Fruit fly (Drosophila melanogaster) whole organism, embryonic: ENCODE results near the gene Atx2.

Experiments used
- Antp ChIP-seq: fragments of 200-800 bp; sonication (Bioruptor generic); optimal IDR thresholded peaks from 3 replicates; lab custom pipeline; 2016; ENCODE audit warnings: missing biosample characterization, missing genetic modification characterization
- CG12071 ChIP-seq: fragments of 200-800 bp; sonication (Bioruptor generic); optimal IDR thresholded peaks from 3 replicates; lab custom pipeline; 2018; ENCODE audit warnings: missing biosample characterization, mild to moderate bottlenecking, missing genetic modification characterization
- CG13624 ChIP-seq: fragments of 200-800 bp; sonication (Bioruptor generic); optimal IDR thresholded peaks from 2 replicates; lab custom pipeline; 2016; ENCODE audit warnings: missing biosample characterization, missing genetic modification characterization
- CG14014 ChIP-seq: fragments of 200-800 bp; sonication (Bioruptor generic); IDR thresholded peaks from 2 replicates; pipeline ENCODE4 v1.3.6; 2022; ENCODE audit warnings: missing biosample characterization, missing genetic modification characterization
- CG14667 ChIP-seq: fragments of 200-800 bp; sonication (Bioruptor generic); IDR thresholded peaks from 2 replicates; pipeline ENCODE4 v1.3.6; 2022; ENCODE audit warnings: missing biosample characterization, missing genetic modification characterization
- CG15073 ChIP-seq: fragments of 200-800 bp; sonication (Bioruptor generic); optimal IDR thresholded peaks from 2 replicates; lab custom pipeline; 2016; ENCODE audit warnings: missing biosample characterization, missing genetic modification characterization
- CG16863 ChIP-seq: fragments of 200-800 bp; sonication (Bioruptor generic); optimal IDR thresholded peaks from 3 replicates; lab custom pipeline; 2016; ENCODE audit warnings: missing biosample characterization, missing genetic modification characterization
- CG18476 ChIP-seq: fragments of 200-800 bp; sonication (Bioruptor generic); optimal IDR thresholded peaks from 2 replicates; lab custom pipeline; 2016; ENCODE audit warnings: missing biosample characterization, mild to moderate bottlenecking, missing genetic modification characterization
- CG18764 ChIP-seq: fragments of 200-800 bp; sonication (Bioruptor generic); optimal IDR thresholded peaks from 3 replicates; lab custom pipeline; 2016; ENCODE audit warnings: missing biosample characterization, missing genetic modification characterization
- CG2875 ChIP-seq: fragments of 200-800 bp; sonication (Bioruptor generic); optimal IDR thresholded peaks from 2 replicates; lab custom pipeline; 2017; ENCODE audit warnings: missing biosample characterization, mild to moderate bottlenecking, missing genetic modification characterization, missing genetic modification reagents
- CG30431 ChIP-seq: fragments of 200-800 bp; sonication (Bioruptor generic); optimal IDR thresholded peaks from 2 replicates; lab custom pipeline; 2017; ENCODE audit warnings: missing biosample characterization, missing genetic modification characterization
- CG43689 ChIP-seq: fragments of 200-800 bp; sonication (Bioruptor generic); IDR thresholded peaks from 2 replicates; pipeline ENCODE4 v1.3.6; 2022; ENCODE audit warnings: missing biosample characterization, missing genetic modification characterization
- CG5245 ChIP-seq: fragments of 200-800 bp; sonication (Bioruptor generic); optimal IDR thresholded peaks from 3 replicates; lab custom pipeline; 2016; ENCODE audit warnings: missing biosample characterization, missing genetic modification characterization
- CG9876 ChIP-seq: fragments of 200-800 bp; sonication (Bioruptor generic); optimal IDR thresholded peaks from 2 replicates; lab custom pipeline; 2016; ENCODE audit warnings: missing biosample characterization, missing genetic modification characterization
- CHES-1-like ChIP-seq: fragments of 200-800 bp; sonication (Bioruptor generic); optimal IDR thresholded peaks from 2 replicates; lab custom pipeline; 2016; ENCODE audit warnings: missing biosample characterization, missing genetic modification characterization
- Dek ChIP-seq: fragments of 200-800 bp; sonication (Bioruptor generic); optimal IDR thresholded peaks from 3 replicates; lab custom pipeline; 2019; ENCODE audit warnings: missing biosample characterization, mild to moderate bottlenecking, missing genetic modification characterization, moderate library complexity
- Dip3 ChIP-seq: fragments of 200-800 bp; sonication (Bioruptor generic); optimal IDR thresholded peaks from 3 replicates; lab custom pipeline; 2016; ENCODE audit warnings: missing biosample characterization, missing genetic modification characterization
- Doc2 ChIP-seq: fragments of 200-800 bp; sonication (Bioruptor generic); IDR thresholded peaks from 2 replicates; pipeline ENCODE4 v1.3.6; 2022; ENCODE audit warnings: missing biosample characterization, missing genetic modification characterization
- HLHmδ ChIP-seq: fragments of 200-800 bp; sonication (Bioruptor generic); optimal IDR thresholded peaks from 2 replicates; lab custom pipeline; 2018; ENCODE audit warnings: missing biosample characterization, mild to moderate bottlenecking, missing genetic modification characterization, moderate library complexity
- Hand ChIP-seq: fragments of 200-800 bp; sonication (Bioruptor generic); optimal IDR thresholded peaks from 2 replicates; lab custom pipeline; 2017; ENCODE audit warnings: mild to moderate bottlenecking, missing biosample characterization, missing genetic modification reagents, missing genetic modification characterization
- HmgZ ChIP-seq: fragments of 200-800 bp; sonication (Bioruptor generic); optimal IDR thresholded peaks from 2 replicates; lab custom pipeline; 2018; ENCODE audit warnings: missing biosample characterization, mild to moderate bottlenecking, missing genetic modification characterization
- Med ChIP-seq: fragments of 200-800 bp; sonication (Bioruptor generic); peaks from one replicate; lab custom pipeline; 2016; ENCODE audit warnings: missing biosample characterization, missing genetic modification characterization, mild to moderate bottlenecking, inconsistent platforms, moderate library complexity
- Mes4 ChIP-seq: fragments of 200-800 bp; sonication (Bioruptor generic); optimal IDR thresholded peaks from 2 replicates; lab custom pipeline; 2016; ENCODE audit warnings: missing biosample characterization, missing genetic modification characterization
- Pdp1 ChIP-seq, 2 experiments: fragments of 200-800 bp; sonication (Bioruptor generic); optimal IDR thresholded peaks; 3 replicates each; lab custom pipeline; 2016; ENCODE audit warnings: missing biosample characterization in 2 of 2, missing genetic modification characterization in 2 of 2, mild to moderate bottlenecking in 1 of 2, moderate library complexity in 1 of 2
- Poxn ChIP-seq: fragments of 200-800 bp; sonication (Bioruptor generic); IDR thresholded peaks from 2 replicates; pipeline ENCODE4 v1.3.6; 2022; ENCODE audit warnings: missing biosample characterization, missing genetic modification characterization
- Rfx ChIP-seq: fragments of 200-800 bp; sonication (Bioruptor generic); IDR thresholded peaks from 2 replicates; pipeline ENCODE4 v1.3.6; 2022; ENCODE audit warnings: missing biosample characterization, missing genetic modification characterization
- Sox102F ChIP-seq: fragments of 200-800 bp; sonication (Bioruptor generic); optimal IDR thresholded peaks from 2 replicates; lab custom pipeline; 2018; ENCODE audit warnings: missing biosample characterization, mild to moderate bottlenecking, missing genetic modification characterization, moderate library complexity
- YL-1 ChIP-seq: fragments of 200-800 bp; sonication (Bioruptor generic); optimal IDR thresholded peaks from 3 replicates; lab custom pipeline; 2017; ENCODE audit warnings: missing biosample characterization, mild to moderate bottlenecking, missing genetic modification characterization
- al ChIP-seq: fragments of 200-800 bp; sonication (Bioruptor generic); IDR thresholded peaks from 2 replicates; pipeline ENCODE4 v1.3.6; 2022; ENCODE audit warnings: missing biosample characterization, missing genetic modification characterization
- ase ChIP-seq: fragments of 200-800 bp; sonication (Bioruptor generic); IDR thresholded peaks from 3 replicates; pipeline ENCODE4 v1.3.6; 2022; ENCODE audit warnings: missing biosample characterization, missing genetic modification characterization
- ato ChIP-seq: fragments of 200-800 bp; sonication (Bioruptor generic); IDR thresholded peaks from 2 replicates; pipeline ENCODE4 v1.3.6; 2022; ENCODE audit warnings: missing biosample characterization, missing genetic modification characterization; ENCODE audit not compliant: partially characterized antibody
- btn ChIP-seq: fragments of 200-800 bp; sonication (Bioruptor generic); optimal IDR thresholded peaks from 2 replicates; lab custom pipeline; 2016; ENCODE audit warnings: missing biosample characterization, missing genetic modification characterization
- dmrt99B ChIP-seq: fragments of 200-800 bp; sonication (Bioruptor generic); optimal IDR thresholded peaks from 2 replicates; lab custom pipeline; 2018; ENCODE audit warnings: missing biosample characterization, mild to moderate bottlenecking, missing genetic modification characterization, moderate library complexity
- exex ChIP-seq: fragments of 200-800 bp; sonication (Bioruptor generic); optimal IDR thresholded peaks from 4 replicates; lab custom pipeline; 2018; ENCODE audit warnings: missing biosample characterization, mild to moderate bottlenecking, missing genetic modification characterization, moderate library complexity
- fru ChIP-seq: fragments of >200 bp; optimal IDR thresholded peaks from 2 replicates; lab custom pipeline; 2017
- gro ChIP-seq: fragments of 200-800 bp; sonication (Bioruptor generic); optimal IDR thresholded peaks from 2 replicates; lab custom pipeline; 2016; ENCODE audit warnings: missing biosample characterization, missing genetic modification characterization
- gsb-n ChIP-seq: fragments of 200-800 bp; sonication (Bioruptor generic); optimal IDR thresholded peaks from 3 replicates; lab custom pipeline; 2018; ENCODE audit warnings: missing biosample characterization, mild to moderate bottlenecking, missing genetic modification characterization
- insv ChIP-seq, 2 experiments: fragments of 200-800 bp; sonication (Bioruptor generic); optimal IDR thresholded peaks; 3 replicates each; lab custom pipeline; 2016 to 2018; ENCODE audit warnings: missing biosample characterization in 2 of 2, missing genetic modification characterization in 2 of 2
- lbe ChIP-seq: fragments of 200-800 bp; sonication (Bioruptor generic); optimal IDR thresholded peaks from 2 replicates; lab custom pipeline; 2016; ENCODE audit warnings: missing biosample characterization, mild to moderate bottlenecking, missing genetic modification characterization
- lola ChIP-seq, 3 experiments: fragments of >200 bp in 2 of 3; fragments of 200-800 bp in 1 of 3; sonication (Bioruptor generic) in 1 of 3; optimal IDR thresholded peaks; 2 replicates each; lab custom pipeline; 2017 to 2019; ENCODE audit warnings: missing biosample characterization in 3 of 3, missing genetic modification characterization in 3 of 3, mild to moderate bottlenecking in 1 of 3, moderate library complexity in 1 of 3
- mld ChIP-seq: fragments of 200-800 bp; sonication (Bioruptor generic); IDR thresholded peaks from 3 replicates; pipeline ENCODE4 v1.3.6; 2022; ENCODE audit warnings: missing biosample characterization, missing genetic modification characterization; ENCODE audit not compliant: partially characterized antibody
- phol ChIP-seq: fragments of 200-800 bp; sonication (Bioruptor generic); optimal IDR thresholded peaks from 3 replicates; lab custom pipeline; 2018; ENCODE audit warnings: missing biosample characterization, mild to moderate bottlenecking, missing genetic modification characterization, moderate library complexity
- sc ChIP-seq, 3 experiments: fragments of >200 bp in 2 of 3; fragments of 200-800 bp in 1 of 3; sonication (Bioruptor generic) in 1 of 3; optimal IDR thresholded peaks; 2 replicates in 2 of 3; 3 replicates in 1 of 3; lab custom pipeline; 2017; ENCODE audit warnings: mild to moderate bottlenecking in 1 of 3, missing biosample characterization in 1 of 3, missing genetic modification characterization in 1 of 3, missing genetic modification reagents in 1 of 3
- toy ChIP-seq: fragments of 200-800 bp; sonication (Bioruptor generic); IDR thresholded peaks from 2 replicates; pipeline ENCODE4 v1.3.6; 2022; ENCODE audit warnings: missing biosample characterization, missing genetic modification characterization
- trh ChIP-seq: fragments of 200-800 bp; sonication (Bioruptor generic); optimal IDR thresholded peaks from 2 replicates; lab custom pipeline; 2016; ENCODE audit warnings: missing biosample characterization, missing genetic modification characterization
- ttk ChIP-seq: fragments of 200-800 bp; sonication (Bioruptor generic); IDR thresholded peaks from 2 replicates; pipeline ENCODE4 v2.1.2; 2022; ENCODE audit warnings: missing biosample characterization, missing genetic modification characterization
- tup ChIP-seq: fragments of 200-800 bp; sonication (Bioruptor generic); optimal IDR thresholded peaks from 2 replicates; lab custom pipeline; 2016; ENCODE audit warnings: missing biosample characterization, mild to moderate bottlenecking, missing genetic modification characterization, moderate library complexity
- vfl ChIP-seq: fragments of 200-800 bp; sonication (Bioruptor generic); optimal IDR thresholded peaks from 2 replicates; lab custom pipeline; 2016; ENCODE audit warnings: missing biosample characterization, missing genetic modification characterization
- wek ChIP-seq: fragments of 200-800 bp; sonication (Bioruptor generic); optimal IDR thresholded peaks from 3 replicates; lab custom pipeline; 2018; ENCODE audit warnings: missing biosample characterization, mild to moderate bottlenecking, missing genetic modification characterization, moderate library complexity
- z ChIP-seq: fragments of 200-800 bp; sonication (Bioruptor generic); IDR thresholded peaks from 3 replicates; pipeline ENCODE4 v1.3.6; 2022; ENCODE audit warnings: missing biosample characterization, missing genetic modification characterization

Atx2 gene

DNA sequence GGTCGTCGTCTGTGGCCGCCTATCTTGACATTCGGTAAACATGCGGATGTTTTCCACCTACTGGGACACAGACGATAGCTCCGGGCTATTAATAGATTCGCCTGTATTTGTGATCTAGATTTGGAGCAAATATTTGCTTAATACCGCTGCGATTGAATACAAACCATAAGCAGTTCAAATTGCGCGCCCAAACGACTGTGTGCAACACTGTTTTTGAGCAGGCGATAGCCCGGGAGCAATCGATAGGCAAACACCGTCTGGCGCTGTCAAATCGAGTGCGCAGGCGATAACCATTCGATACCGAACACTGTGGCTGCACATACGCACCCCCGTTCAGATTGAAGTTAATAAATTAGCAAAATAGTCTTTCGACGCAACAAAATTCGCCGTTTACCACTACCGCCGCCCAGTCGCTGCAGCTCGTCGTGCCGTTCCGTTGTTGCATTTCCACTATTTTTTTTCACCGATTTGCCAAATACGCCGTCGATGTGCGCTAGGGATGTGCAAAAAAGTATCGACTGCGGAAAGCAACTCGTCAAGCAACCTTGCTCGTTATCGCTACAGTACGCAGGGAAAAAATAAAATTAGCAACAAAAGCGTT is at the start of gene Atx2 (continued):
- no peak for TF ChIP-seq CG2875
- TF ChIP-seq Mes4 (GFP tag; lab: Kevin White, UChicago), result no peak
- TF ChIP-seq CG14667 (GFP tag; lab: Robert Waterston, UW), result no peak
- no peak for TF ChIP-seq CG30431 (GFP tag; lab: Kevin White, UChicago)
- TF ChIP-seq Pdp1 (GFP tag; optimal IDR thresholded peaks at IDR 0.05; lab: Kevin White, UChicago), result peak in 1 of 2 experiments; percentile 31
- TF ChIP-seq exex (tag; lab: Kevin White, UChicago), result no peak
- TF ChIP-seq Med, result peak; percentile 85
- no peak for TF ChIP-seq CG5245
- peak; percentile 97 for TF ChIP-seq ato
- no peak for TF ChIP-seq CG12071 (GFP tag; lab: Kevin White, UChicago)
- peak in 1 of 2 experiments; percentile 25 for TF ChIP-seq insv (GFP tag; optimal IDR thresholded peaks at IDR 0.05; lab: Kevin White, UChicago)
- no peak for TF ChIP-seq tup (GFP tag; lab: Kevin White, UChicago)
- TF ChIP-seq btn (GFP tag; lab: Kevin White, UChicago), result no peak
- no peak for TF ChIP-seq Sox102F
- no peak for TF ChIP-seq sc (optimal IDR thresholded peaks at IDR 0.05; lab: Kevin White, UChicago)
- no peak for TF ChIP-seq sc (GFP tag; optimal IDR thresholded peaks at IDR 0.05; lab: Kevin White, UChicago)
- TF ChIP-seq CG16863, result peak; percentile 11
- peak; percentile 43 for TF ChIP-seq phol (tag; lab: Kevin White, UChicago)
- no peak; the same call in 1 of the 2 replicates for TF ChIP-seq ttk (GFP tag; lab: Robert Waterston, UW)
- no peak for TF ChIP-seq CG18764 (GFP tag; lab: Kevin White, UChicago)
- TF ChIP-seq al, result peak; percentile 31; the same call in 1 of the 2 replicates
- peak; percentile 65; the same call in 1 of the 2 replicates for TF ChIP-seq Rfx (GFP tag; lab: Robert Waterston, UW)
- TF ChIP-seq Hand (GFP tag; lab: Kevin White, UChicago), result no peak
- TF ChIP-seq CG15073 (GFP tag; lab: Kevin White, UChicago), result no peak
- no peak for TF ChIP-seq CG9876
- no peak for TF ChIP-seq lbe (GFP tag; lab: Kevin White, UChicago)
- peak; percentile 19 for TF ChIP-seq CG18476
- TF ChIP-seq CG13624 (GFP tag; lab: Kevin White, UChicago), result peak; percentile 86
- TF ChIP-seq dmrt99B (tag; lab: Kevin White, UChicago), result no peak
- no peak for TF ChIP-seq z (GFP tag; lab: Robert Waterston, UW)
- no peak for TF ChIP-seq fru (lab: Kevin White, UChicago)
- no peak for TF ChIP-seq Doc2
- TF ChIP-seq Dek (tag; lab: Kevin White, UChicago), result no peak
- peak; percentile 45 for TF ChIP-seq Antp (GFP tag; lab: Kevin White, UChicago)
- TF ChIP-seq lola (GFP tag; optimal IDR thresholded peaks at IDR 0.05; lab: Kevin White, UChicago), result no peak
- peak; percentile 13 for TF ChIP-seq wek (GFP tag; lab: Kevin White, UChicago)
- TF ChIP-seq CHES-1-like (GFP tag; lab: Kevin White, UChicago), result peak; percentile 68
- no peak for TF ChIP-seq HLHmδ (GFP tag; lab: Kevin White, UChicago)
- no peak for TF ChIP-seq CG43689
- TF ChIP-seq ase, result no peak
- peak; percentile 95 for TF ChIP-seq mld (GFP tag; lab: Robert Waterston, UW)
- TF ChIP-seq CG14014, result 0 out of 2 replicates have a peak, but pooled peaks have one; percentile 36
- TF ChIP-seq YL-1, result peak; percentile 73
- no peak for TF ChIP-seq Poxn
- peak; percentile 64 for TF ChIP-seq gro
- peak; percentile 74 for TF ChIP-seq HmgZ
- TF ChIP-seq Dip3 (GFP tag; lab: Kevin White, UChicago), result peak; percentile 0
- no peak for TF ChIP-seq toy (GFP tag; lab: Robert Waterston, UW)
- peak; percentile 30 for TF ChIP-seq gsb-n (tag; lab: Kevin White, UChicago)
- no peak for TF ChIP-seq trh (GFP tag; lab: Kevin White, UChicago)
- TF ChIP-seq vfl (GFP tag; lab: Kevin White, UChicago), result peak; percentile 49
